Worm (Caenorhabditis elegans) whole organism, L1 larva: Measurements from ENCODE around the gene gtl-1.

Experiments
- C04F5.9 ChIP-seq: sonication (generic microtip); optimal IDR thresholded peaks from 2 replicates; lab custom pipeline; 2016; ENCODE audit warnings: missing genetic modification characterization, missing compliant biosample characterization
- C34B4.2 ChIP-seq: sonication (generic microtip); optimal IDR thresholded peaks from 2 replicates; lab custom pipeline; 2017; ENCODE audit warnings: mild to moderate bottlenecking, missing genetic modification characterization, missing compliant biosample characterization
- F16B12.6 ChIP-seq: fragments of 150-350 bp; optimal IDR thresholded peaks from 2 replicates; lab custom pipeline; 2014; ENCODE audit warnings: missing biosample characterization, missing genetic modification characterization
- Y116A8C.19 ChIP-seq: sonication (generic microtip); optimal IDR thresholded peaks from 2 replicates; lab custom pipeline; 2016; ENCODE audit warnings: missing compliant biosample characterization, missing genetic modification characterization, borderline replicate concordance
- aha-1 ChIP-seq: fragments of 150-350 bp; optimal IDR thresholded peaks from 2 replicates; lab custom pipeline; 2014; ENCODE audit warnings: missing biosample characterization, missing genetic modification characterization
- aly-2 ChIP-seq: fragments of 150-350 bp; optimal IDR thresholded peaks from 2 replicates; lab custom pipeline; 2014; ENCODE audit warnings: missing biosample characterization, missing genetic modification characterization
- ama-1 ChIP-seq: fragments of 150-350 bp; optimal IDR thresholded peaks from 2 replicates; lab custom pipeline; 2014
- blmp-1 ChIP-seq: fragments of 150-350 bp; optimal IDR thresholded peaks from 2 replicates; lab custom pipeline; 2014; ENCODE audit warnings: missing biosample characterization, missing genetic modification characterization
- ceh-90 ChIP-seq: sonication (generic microtip); optimal IDR thresholded peaks from 2 replicates; lab custom pipeline; 2016; ENCODE audit warnings: missing genetic modification characterization, missing compliant biosample characterization
- dsc-1 ChIP-seq: sonication (generic microtip); optimal IDR thresholded peaks from 2 replicates; lab custom pipeline; 2016; ENCODE audit warnings: mild to moderate bottlenecking, missing genetic modification characterization, missing compliant biosample characterization
- efl-1 ChIP-seq, 4 experiments: fragments of 150-350 bp; optimal IDR thresholded peaks in 3 of 4; peaks in 1 of 4; 1 replicate in 1 of 4; 2 replicates in 3 of 4; lab custom pipeline; 2014; ENCODE audit warnings: missing biosample characterization in 2 of 4, missing genetic modification characterization in 2 of 4, missing genetic modification reagents in 2 of 4
- efl-3 ChIP-seq: fragments of 200-800 bp; sonication (Bioruptor generic); optimal IDR thresholded peaks from 2 replicates; lab custom pipeline; 2018; ENCODE audit warnings: mild to moderate bottlenecking, missing genetic modification characterization, missing compliant biosample characterization
- egl-13 ChIP-seq: sonication (generic microtip); optimal IDR thresholded peaks from 2 replicates; lab custom pipeline; 2016; ENCODE audit warnings: missing genotype, missing genetic modification reagents, missing genetic modification characterization, missing compliant biosample characterization
- egl-27 ChIP-seq, 2 experiments: fragments of 150-350 bp in 1 of 2; sonication (generic microtip); optimal IDR thresholded peaks; 3 replicates each; lab custom pipeline; 2017 to 2018; ENCODE audit warnings: missing biosample characterization in 2 of 2, missing genetic modification characterization in 2 of 2, missing genetic modification reagents in 2 of 2
- elt-2 ChIP-seq: sonication (generic microtip); optimal IDR thresholded peaks from 2 replicates; lab custom pipeline; 2016; ENCODE audit warnings: missing genetic modification characterization, mild to moderate bottlenecking, inconsistent platforms, missing compliant biosample characterization, missing genetic modification reagents
- ets-5 ChIP-seq: fragments of 200-800 bp; sonication (Bioruptor generic); IDR thresholded peaks from 2 replicates; pipeline ENCODE4 v1.3.6; 2022; ENCODE audit warnings: missing genetic modification characterization, missing compliant biosample characterization
- fkh-10 ChIP-seq: sonication (generic microtip); optimal IDR thresholded peaks from 2 replicates; lab custom pipeline; 2017; ENCODE audit warnings: missing biosample characterization, missing genetic modification reagents, missing genetic modification characterization
- fkh-8 ChIP-seq: sonication (generic microtip); optimal IDR thresholded peaks from 2 replicates; lab custom pipeline; 2016; ENCODE audit warnings: mild to moderate bottlenecking, missing genetic modification characterization, missing compliant biosample characterization
- fos-1 ChIP-seq: fragments of 150-350 bp; optimal IDR thresholded peaks from 2 replicates; lab custom pipeline; 2014; ENCODE audit warnings: missing biosample characterization, missing genetic modification characterization
- grh-1 ChIP-seq: fragments of 200-800 bp; sonication (Bioruptor generic); IDR thresholded peaks from 2 replicates; pipeline ENCODE4 v1.3.6; 2022; ENCODE audit warnings: missing genetic modification reagents, missing genetic modification characterization, missing compliant biosample characterization
- hpl-2 ChIP-seq: fragments of 150-350 bp; optimal IDR thresholded peaks from 2 replicates; lab custom pipeline; 2014; ENCODE audit warnings: missing biosample characterization, missing genetic modification reagents, missing genetic modification characterization
- isw-1 ChIP-seq: fragments of 200-800 bp; sonication (Bioruptor generic); IDR thresholded peaks from 2 replicates; pipeline ENCODE4 v1.3.6; 2022; ENCODE audit warnings: missing genetic modification characterization, missing compliant biosample characterization
- jun-1 ChIP-seq: fragments of 150-350 bp; optimal IDR thresholded peaks from 2 replicates; lab custom pipeline; 2014; ENCODE audit warnings: missing biosample characterization, missing genetic modification reagents, missing genetic modification characterization
- lin-13 ChIP-seq: fragments of 150-350 bp; optimal IDR thresholded peaks from 2 replicates; lab custom pipeline; 2014; ENCODE audit warnings: missing biosample characterization, missing genetic modification reagents, missing genetic modification characterization
- lin-14 ChIP-seq: fragments of 200-800 bp; sonication (Bioruptor generic); optimal IDR thresholded peaks from 2 replicates; lab custom pipeline; 2018; ENCODE audit warnings: mild to moderate bottlenecking, missing genetic modification characterization, moderate library complexity, missing compliant biosample characterization
- lin-15B ChIP-seq: fragments of 150-350 bp; sonication (generic microtip); optimal IDR thresholded peaks from 3 replicates; lab custom pipeline; 2014; ENCODE audit warnings: missing biosample characterization, missing genetic modification characterization
- lin-35 ChIP-seq, 2 experiments: fragments of 150-350 bp; optimal IDR thresholded peaks; 2 replicates each; lab custom pipeline; 2014; ENCODE audit warnings: missing biosample characterization in 2 of 2, missing genetic modification characterization in 2 of 2, missing genetic modification reagents in 2 of 2
- lin-39 ChIP-seq: fragments of 150-350 bp; optimal IDR thresholded peaks from 2 replicates; lab custom pipeline; 2014; ENCODE audit warnings: missing biosample characterization, missing genetic modification reagents, missing genetic modification characterization
- mep-1 ChIP-seq: fragments of 150-350 bp; optimal IDR thresholded peaks from 2 replicates; lab custom pipeline; 2014; ENCODE audit warnings: missing biosample characterization, missing genetic modification characterization
- nhr-11 ChIP-seq: fragments of 150-350 bp; optimal IDR thresholded peaks from 2 replicates; lab custom pipeline; 2014; ENCODE audit warnings: missing biosample characterization, missing genetic modification characterization
- nhr-12 ChIP-seq: sonication (generic microtip); optimal IDR thresholded peaks from 2 replicates; lab custom pipeline; 2017; ENCODE audit warnings: missing biosample characterization, missing genetic modification characterization
- nhr-20 ChIP-seq: sonication (generic microtip); optimal IDR thresholded peaks from 2 replicates; lab custom pipeline; 2016; ENCODE audit warnings: mild to moderate bottlenecking, missing genetic modification characterization, missing compliant biosample characterization
- nhr-237 ChIP-seq: fragments of 150-350 bp; optimal IDR thresholded peaks from 2 replicates; lab custom pipeline; 2014; ENCODE audit warnings: missing biosample characterization, missing genetic modification characterization
- nhr-76 ChIP-seq: sonication (generic microtip); optimal IDR thresholded peaks from 2 replicates; lab custom pipeline; 2017; ENCODE audit warnings: missing biosample characterization, missing genetic modification characterization
- nhr-77 ChIP-seq: fragments of 150-350 bp; optimal IDR thresholded peaks from 2 replicates; lab custom pipeline; 2014; ENCODE audit warnings: missing biosample characterization, missing genetic modification characterization
- nhr-85 ChIP-seq: sonication (generic microtip); peaks from one replicate; lab custom pipeline; 2016; ENCODE audit warnings: missing genetic modification characterization, inconsistent platforms, missing compliant biosample characterization
- pax-3 ChIP-seq: fragments of 200-800 bp; sonication (Bioruptor generic); optimal IDR thresholded peaks from 2 replicates; lab custom pipeline; 2018; ENCODE audit warnings: mild to moderate bottlenecking, missing genetic modification characterization, moderate library complexity, missing compliant biosample characterization
- pqm-1 ChIP-seq: sonication (generic microtip); optimal IDR thresholded peaks from 3 replicates; lab custom pipeline; 2017; ENCODE audit warnings: missing biosample characterization, missing genetic modification characterization
- rnt-1 ChIP-seq: sonication (generic microtip); optimal IDR thresholded peaks from 2 replicates; lab custom pipeline; 2016; ENCODE audit warnings: mild to moderate bottlenecking, missing genetic modification characterization, moderate library complexity, missing compliant biosample characterization
- skn-1 ChIP-seq: fragments of 150-350 bp; optimal IDR thresholded peaks from 2 replicates; lab custom pipeline; 2014; ENCODE audit warnings: missing biosample characterization, missing genetic modification characterization
- swsn-7 ChIP-seq: sonication (generic microtip); optimal IDR thresholded peaks from 2 replicates; lab custom pipeline; 2016; ENCODE audit warnings: missing genetic modification characterization, missing compliant biosample characterization
- tbx-2 ChIP-seq: sonication (generic microtip); optimal IDR thresholded peaks from 2 replicates; lab custom pipeline; 2016; ENCODE audit warnings: missing genetic modification characterization, missing compliant biosample characterization
- tlp-1 ChIP-seq: fragments of 150-350 bp; optimal IDR thresholded peaks from 2 replicates; lab custom pipeline; 2014; ENCODE audit warnings: missing biosample characterization, missing genetic modification characterization
- unc-30 ChIP-seq: sonication (generic microtip); optimal IDR thresholded peaks from 2 replicates; lab custom pipeline; 2017; ENCODE audit warnings: missing biosample characterization, missing genetic modification characterization
- xbp-1 ChIP-seq: sonication (generic microtip); optimal IDR thresholded peaks from 2 replicates; lab custom pipeline; 2016; ENCODE audit warnings: missing genetic modification characterization, missing compliant biosample characterization
- zip-4 ChIP-seq: fragments of 200-800 bp; sonication (Bioruptor generic); optimal IDR thresholded peaks from 2 replicates; lab custom pipeline; 2018; ENCODE audit warnings: mild to moderate bottlenecking, missing genetic modification characterization, moderate library complexity, missing compliant biosample characterization
- ztf-11 ChIP-seq, 2 experiments: sonication (generic microtip); optimal IDR thresholded peaks; 2 replicates each; lab custom pipeline; 2016 to 2017; ENCODE audit warnings: missing genetic modification characterization in 2 of 2, missing biosample characterization in 1 of 2, missing compliant biosample characterization in 1 of 2

Gene gtl-1

DNA sequence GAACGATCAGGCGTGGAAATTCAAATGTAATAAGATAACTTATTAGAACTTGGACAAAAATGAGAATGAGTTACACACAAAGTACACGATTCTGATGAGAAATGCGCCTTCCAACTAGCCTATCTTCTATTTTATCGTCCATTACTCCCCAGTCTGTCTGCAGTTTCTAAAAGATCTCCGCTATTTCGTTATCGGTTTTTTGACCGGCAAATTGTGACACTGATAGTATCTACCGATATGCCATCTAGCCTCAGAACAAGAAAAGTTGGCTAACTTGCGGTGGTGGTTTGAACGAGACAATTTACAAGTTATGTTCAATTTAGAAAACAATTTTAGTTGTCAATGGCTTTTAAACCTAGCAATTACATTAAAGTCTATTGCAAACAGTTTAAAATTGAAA is 47.8 kb downstream of the gtl-1 start (continued):
- TF ChIP-seq Y116A8C.19 (tag; lab: Kevin White, UChicago) (no peak), ztf-11 (tag; optimal IDR thresholded peaks at IDR 0.05; lab: Kevin White, UChicago) (no peak), dsc-1 (no peak), nhr-237 (tag; lab: Kevin White, UChicago) (no peak), egl-13 (tag; lab: Kevin White, UChicago) (no peak), nhr-76 (tag; lab: Kevin White, UChicago) (no peak), rnt-1 (peak; percentile 9), fkh-8 (no peak), jun-1 (tag; lab: Kevin White, UChicago) (no peak), F16B12.6 (tag; lab: Kevin White, UChicago) (no peak), lin-39 (tag; lab: Kevin White, UChicago) (no peak), blmp-1 (tag; lab: Kevin White, UChicago) (peak; percentile 52), ama-1 (lab: Kevin White, UChicago) (no peak), lin-13 (GFP tag; lab: Kevin White, UChicago) (no peak), skn-1 (no peak), lin-35 (GFP tag; optimal IDR thresholded peaks at IDR 0.05; lab: Kevin White, UChicago) (peak in 1 of 2 experiments; percentile 29), fos-1 (tag; lab: Kevin White, UChicago) (no peak), unc-30 (tag; lab: Kevin White, UChicago) (no peak), tlp-1 (tag; lab: Kevin White, UChicago) (peak; percentile 69), nhr-11 (no peak), C04F5.9 (no peak), lin-15B (tag; lab: Kevin White, UChicago) (no peak), hpl-2 (GFP tag; lab: Kevin White, UChicago) (no peak), pax-3 (tag; lab: Kevin White, UChicago) (no peak), aha-1 (tag; lab: Kevin White, UChicago) (no peak), fkh-10 (GFP tag; lab: Kevin White, UChicago) (no peak), pqm-1 (no peak), lin-14 (peak; percentile 78), egl-27 (tag; optimal IDR thresholded peaks at IDR 0.05; lab: Kevin White, UChicago) (no peak), nhr-85 (tag; lab: Kevin White, UChicago) (peak; percentile 71), xbp-1 (tag; lab: Kevin White, UChicago) (no peak), C34B4.2 (tag; lab: Kevin White, UChicago) (no peak), mep-1 (tag; lab: Kevin White, UChicago) (peak; percentile 10), nhr-20 (tag; lab: Kevin White, UChicago) (peak; percentile 23), tbx-2 (tag; lab: Kevin White, UChicago) (no peak), nhr-77 (no peak), elt-2 (tag; lab: Kevin White, UChicago) (peak; percentile 44), nhr-12 (tag; lab: Kevin White, UChicago) (no peak), ceh-90 (tag; lab: Kevin White, UChicago) (no peak), swsn-7 (no peak), aly-2 (no peak), grh-1 (GFP tag; lab: Robert Waterston, UW) (no peak), zip-4 (no peak), ets-5 (no peak), efl-1 (optimal IDR thresholded peaks at IDR 0.05; lab: Kevin White, UChicago) (no peak), efl-1 (GFP tag; optimal IDR thresholded peaks at IDR 0.05 in 1 of 2; lab: Kevin White, UChicago) (no peak), isw-1 (no peak), efl-3 (no peak)
